Worm (Caenorhabditis elegans) whole organism, L3 larva: ENCODE results near the gene AH9.1.

Source experiments
- aly-2 ChIP-seq: fragments of 150-350 bp; optimal IDR thresholded peaks from 2 replicates; lab custom pipeline; 2014; ENCODE audit warnings: missing biosample characterization, missing genetic modification characterization
- elt-3 ChIP-seq, 3 experiments: fragments of 150-350 bp in 1 of 3; sonication (generic microtip) in 2 of 3; optimal IDR thresholded peaks; 2 replicates in 2 of 3; 4 replicates in 1 of 3; lab custom pipeline; 2014 to 2017; ENCODE audit warnings: missing biosample characterization in 3 of 3, missing genetic modification characterization in 3 of 3
- eor-1 ChIP-seq, 2 experiments: fragments of 150-350 bp; optimal IDR thresholded peaks; 2 replicates each; lab custom pipeline; 2014 to 2018; ENCODE audit warnings: missing biosample characterization in 2 of 2, missing genetic modification characterization in 2 of 2
- lsy-12 ChIP-seq: sonication (generic microtip); optimal IDR thresholded peaks from 2 replicates; lab custom pipeline; 2016; ENCODE audit warnings: mild to moderate bottlenecking, missing genetic modification characterization, missing compliant biosample characterization
- nfya-1 ChIP-seq: sonication (generic microtip); optimal IDR thresholded peaks from 2 replicates; lab custom pipeline; 2017; ENCODE audit warnings: missing genetic modification characterization, mild to moderate bottlenecking, missing compliant biosample characterization, antibody characterized with exemption, moderate library complexity; ENCODE audit not compliant: insufficient read depth
- nhr-76 ChIP-seq: fragments of 150-350 bp; sonication (generic microtip); optimal IDR thresholded peaks from 5 replicates; lab custom pipeline; 2014; ENCODE audit warnings: missing biosample characterization, missing genetic modification characterization
- pqm-1 ChIP-seq: fragments of 150-350 bp; optimal IDR thresholded peaks from 2 replicates; lab custom pipeline; 2017; ENCODE audit warnings: missing biosample characterization, missing genetic modification characterization, inconsistent platforms
- sea-2 ChIP-seq: fragments of 150-350 bp; sonication (generic microtip); optimal IDR thresholded peaks from 4 replicates; lab custom pipeline; 2014; ENCODE audit warnings: missing biosample characterization, missing genetic modification reagents, missing genetic modification characterization
- tbx-2 ChIP-seq: sonication (generic microtip); optimal IDR thresholded peaks from 2 replicates; lab custom pipeline; 2016; ENCODE audit warnings: mild to moderate bottlenecking, missing genetic modification characterization, missing compliant biosample characterization
- unc-62 ChIP-seq: fragments of 150-350 bp; sonication (generic microtip); optimal IDR thresholded peaks from 4 replicates; lab custom pipeline; 2014; ENCODE audit warnings: missing biosample characterization, missing genetic modification reagents, missing genetic modification characterization
- ztf-11 ChIP-seq: fragments of 150-350 bp; optimal IDR thresholded peaks from 2 replicates; lab custom pipeline; 2014; ENCODE audit warnings: missing biosample characterization, missing genetic modification characterization

Gene AH9.1

ce11 chrX:2197444-2197843 lies 49.4 kb downstream of the AH9.1 start:
- TF ChIP-seq pqm-1 (tag; lab: Kevin White, UChicago) (no peak), nfya-1 (tag; lab: Kevin White, UChicago) (no peak), lsy-12 (tag; lab: Kevin White, UChicago) (no peak), sea-2 (no peak), eor-1 (tag; optimal IDR thresholded peaks at IDR 0.05; lab: Kevin White, UChicago) (no peak), unc-62 (GFP tag; lab: Kevin White, UChicago) (no peak), nhr-76 (tag; lab: Kevin White, UChicago) (no peak), aly-2 (tag; lab: Kevin White, UChicago) (no peak), tbx-2 (no peak), ztf-11 (tag; lab: Kevin White, UChicago) (no peak), elt-3 (tag; optimal IDR thresholded peaks at IDR 0.05; lab: Kevin White, UChicago) (no peak)
